Worm (Caenorhabditis elegans): ENCODE results near the gene sqv-2.

Gene sqv-2

DNA sequence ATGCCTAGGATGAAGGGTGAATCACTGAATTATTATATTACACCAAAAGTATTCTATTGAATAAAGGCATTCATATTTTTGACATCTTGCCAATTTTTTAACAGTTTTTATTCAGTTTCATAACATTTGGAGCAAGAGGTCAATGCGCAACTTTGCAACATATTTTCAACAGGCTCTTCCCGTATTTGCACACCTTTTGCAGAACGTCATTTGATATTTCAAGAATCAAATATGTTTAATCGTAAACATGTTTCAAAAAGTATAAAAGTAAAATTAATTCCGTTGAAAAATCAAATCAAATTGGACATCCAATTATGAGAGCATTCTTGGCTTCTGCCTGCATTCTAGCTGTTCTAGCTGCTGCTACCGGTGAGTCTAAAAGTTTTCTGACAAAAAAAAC lies 26.5 kb downstream of the sqv-2 start, which contains the start of gene Y110A2AL.2:
Gene Y110A2AL.2, plus strand, starts transcription at position 301 of the 400 bp plus-strand sequence.
- TF ChIP-seq sea-1 (GFP tag; conservative IDR thresholded peaks at IDR 0.05) = no peak
- TF ChIP-seq ets-7 (tag; optimal IDR thresholded peaks at IDR 0.05) = no peak
- no peak for TF ChIP-seq ceh-36 (tag; optimal IDR thresholded peaks at IDR 0.05)
- TF ChIP-seq hnd-1 (tag; optimal IDR thresholded peaks at IDR 0.05) = no peak
- TF ChIP-seq aly-1 (tag; optimal IDR thresholded peaks at IDR 0.05) = no peak

- no peak for TF ChIP-seq F13C5.2 (tag; optimal IDR thresholded peaks at IDR 0.05)
- TF ChIP-seq B0310.2 (tag; optimal IDR thresholded peaks at IDR 0.05) = no peak
- no peak for TF ChIP-seq hmbx-1 (tag; optimal IDR thresholded peaks at IDR 0.05)
- TF ChIP-seq tra-4 (tag; optimal IDR thresholded peaks at IDR 0.05) = no peak
- TF ChIP-seq pes-1 (GFP tag; IDR thresholded peaks at IDR 0.05) = no peak
- TF ChIP-seq ets-7 (tag; optimal IDR thresholded peaks at IDR 0.05) = no peak
- no peak for TF ChIP-seq tbx-37 (GFP tag; conservative IDR thresholded peaks at IDR 0.05)
- no peak for TF ChIP-seq scrt-1 (GFP tag; IDR thresholded peaks at IDR 0.05)
- no peak for TF ChIP-seq ceh-36 (tag; optimal IDR thresholded peaks at IDR 0.05)
- TF ChIP-seq hmg-4 (GFP tag; optimal IDR thresholded peaks at IDR 0.05) = no peak
- TF ChIP-seq aly-1 (tag; optimal IDR thresholded peaks at IDR 0.05) = no peak
- TF ChIP-seq ama-1 (optimal IDR thresholded peaks at IDR 0.05) = no peak
- no peak for TF ChIP-seq sea-1 (GFP tag; conservative IDR thresholded peaks at IDR 0.05)
- no peak for TF ChIP-seq ceh-13 (GFP tag; optimal IDR thresholded peaks at IDR 0.05)
- TF ChIP-seq tbx-11 (GFP tag; IDR thresholded peaks at IDR 0.05) = no peak
- no peak for TF ChIP-seq flt-1 (GFP tag; IDR thresholded peaks at IDR 0.05)
- TF ChIP-seq hnd-1 (tag; optimal IDR thresholded peaks at IDR 0.05) = no peak
Observed at ce11 chrII:2866541-2867124, 27.6 kb downstream of the sqv-2 start, which contains the start of the genes Y110A2AL.9 and Y110A2AL.3. Gene Y110A2AL.9, minus strand, starts transcription at chrII:2866641. Gene Y110A2AL.3, plus strand, starts transcription at chrII:2867074.

DNA sequence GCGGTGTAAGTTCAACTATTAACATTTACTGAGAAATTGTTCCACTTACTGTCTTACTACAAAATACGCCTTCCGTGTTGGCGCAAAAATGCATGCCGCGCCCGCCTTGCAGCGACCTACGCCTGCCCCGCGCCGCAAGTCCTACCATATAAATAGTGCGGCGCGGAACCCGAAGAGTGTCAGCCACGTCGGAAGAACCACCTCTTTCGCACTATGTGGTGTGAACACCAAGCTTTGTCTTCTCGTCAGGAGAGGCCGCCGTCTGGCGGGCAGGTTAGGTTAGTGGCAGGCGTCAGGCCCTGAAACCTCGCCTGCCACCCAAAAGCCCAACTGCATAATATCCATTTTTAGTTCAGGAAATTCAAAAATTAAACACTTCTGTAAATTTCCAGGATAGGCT lies 28.8 kb downstream of the sqv-2 start:
- no peak for TF ChIP-seq ama-1 (optimal IDR thresholded peaks at IDR 0.05)
- no peak for TF ChIP-seq tbx-37 (GFP tag; conservative IDR thresholded peaks at IDR 0.05)
- no peak for TF ChIP-seq ets-7 (tag; optimal IDR thresholded peaks at IDR 0.05)
- no peak for TF ChIP-seq flt-1 (GFP tag; IDR thresholded peaks at IDR 0.05)
- no peak for TF ChIP-seq hmbx-1 (tag; optimal IDR thresholded peaks at IDR 0.05)
- TF ChIP-seq pes-1 (GFP tag; IDR thresholded peaks at IDR 0.05) = no peak
- TF ChIP-seq B0310.2 (tag; optimal IDR thresholded peaks at IDR 0.05) = no peak

ce11 chrII:2864229-2864628 lies 30.0 kb downstream of the sqv-2 start, which contains the start of gene Y110A2AL.5:
Gene Y110A2AL.5, plus strand, starts transcription at chrII:2864529.
- no peak for TF ChIP-seq sea-1 (GFP tag; conservative IDR thresholded peaks at IDR 0.05)
- TF ChIP-seq ama-1 (optimal IDR thresholded peaks at IDR 0.05) = no peak
- no peak for TF ChIP-seq aly-1 (tag; optimal IDR thresholded peaks at IDR 0.05)
- TF ChIP-seq B0310.2 (tag; optimal IDR thresholded peaks at IDR 0.05) = no peak
- no peak for TF ChIP-seq flt-1 (GFP tag; IDR thresholded peaks at IDR 0.05)
- no peak for TF ChIP-seq hmbx-1 (tag; optimal IDR thresholded peaks at IDR 0.05)
- no peak for TF ChIP-seq tbx-37 (GFP tag; conservative IDR thresholded peaks at IDR 0.05)
- no peak for TF ChIP-seq F13C5.2 (tag; optimal IDR thresholded peaks at IDR 0.05)
- no peak for TF ChIP-seq hmg-4 (GFP tag; optimal IDR thresholded peaks at IDR 0.05)
- no peak for TF ChIP-seq ceh-36 (tag; optimal IDR thresholded peaks at IDR 0.05)
- TF ChIP-seq scrt-1 (GFP tag; IDR thresholded peaks at IDR 0.05) = no peak
- no peak for TF ChIP-seq tra-4 (tag; optimal IDR thresholded peaks at IDR 0.05)
- TF ChIP-seq ets-7 (tag; optimal IDR thresholded peaks at IDR 0.05) = no peak

DNA sequence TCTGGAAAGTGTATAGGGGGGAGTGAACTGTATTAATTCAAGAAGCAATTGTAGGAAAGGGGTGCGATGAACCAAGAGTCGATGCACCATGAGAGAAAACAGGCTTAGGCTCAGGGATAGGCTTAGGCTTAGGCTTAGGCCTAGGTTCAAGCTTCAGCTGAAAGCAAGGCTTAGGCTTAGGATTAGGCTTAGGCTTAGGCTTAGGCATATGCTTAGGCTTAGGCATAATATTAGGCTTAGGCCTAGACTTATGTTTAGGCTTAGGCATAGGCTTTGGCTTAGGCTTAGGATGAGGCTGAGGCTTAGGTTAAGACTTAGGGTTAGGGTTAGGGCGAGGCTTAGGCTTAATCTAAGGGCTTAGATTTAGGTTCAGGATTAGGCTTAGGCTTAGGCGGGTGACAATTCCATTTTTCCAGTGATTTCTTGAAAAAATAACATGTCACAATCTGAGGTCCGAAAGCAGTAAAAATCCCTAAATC lies 31.6 kb downstream of the sqv-2 start:
- TF ChIP-seq ets-7 (tag; optimal IDR thresholded peaks at IDR 0.05) = no peak
- TF ChIP-seq ceh-36 (tag; optimal IDR thresholded peaks at IDR 0.05) = peak; percentile 90

DNA sequence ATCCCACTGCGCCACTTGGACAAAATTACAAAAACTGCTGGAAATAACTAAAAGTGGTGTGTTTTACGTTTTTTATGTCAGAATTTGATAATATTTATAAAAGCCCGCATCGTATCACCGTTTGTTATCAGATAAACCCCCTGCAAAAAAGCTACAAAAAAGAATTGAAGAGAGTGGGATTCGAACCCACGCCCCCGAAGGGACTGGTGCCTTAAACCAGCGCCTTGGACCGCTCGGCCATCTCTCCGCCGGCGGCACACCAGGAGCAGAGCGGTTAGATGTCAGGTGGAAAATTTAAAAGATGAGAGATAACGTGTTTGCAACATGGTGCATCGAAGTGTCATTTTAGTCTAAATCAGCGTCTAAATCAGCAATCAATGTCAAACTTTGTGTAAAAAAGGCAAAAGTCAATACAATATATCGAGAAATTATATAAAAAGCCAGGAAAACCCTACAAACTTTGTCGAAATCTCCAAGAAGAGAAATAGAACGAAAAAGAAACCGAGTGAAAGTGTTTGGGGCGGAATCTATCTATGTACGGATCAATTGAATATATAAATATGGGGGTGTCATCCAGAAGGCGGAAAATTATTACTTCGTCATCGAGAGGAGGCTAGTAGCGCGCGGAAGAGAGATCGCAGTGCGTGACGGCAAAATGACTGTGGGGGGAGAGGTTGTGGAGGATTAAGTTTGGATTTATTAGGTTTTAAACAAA lies 32.7 kb downstream of the sqv-2 start:
- TF ChIP-seq ama-1 (optimal IDR thresholded peaks at IDR 0.05) (no peak), tbx-11 (GFP tag; IDR thresholded peaks at IDR 0.05) (peak; percentile 44; the same call in 1 of the 2 replicates), F13C5.2 (tag; optimal IDR thresholded peaks at IDR 0.05) (peak; percentile 37), ceh-13 (GFP tag; optimal IDR thresholded peaks at IDR 0.05) (no peak), pes-1 (GFP tag; IDR thresholded peaks at IDR 0.05) (0 out of 2 replicates have a peak, but pooled peaks have one; percentile 18)

DNA sequence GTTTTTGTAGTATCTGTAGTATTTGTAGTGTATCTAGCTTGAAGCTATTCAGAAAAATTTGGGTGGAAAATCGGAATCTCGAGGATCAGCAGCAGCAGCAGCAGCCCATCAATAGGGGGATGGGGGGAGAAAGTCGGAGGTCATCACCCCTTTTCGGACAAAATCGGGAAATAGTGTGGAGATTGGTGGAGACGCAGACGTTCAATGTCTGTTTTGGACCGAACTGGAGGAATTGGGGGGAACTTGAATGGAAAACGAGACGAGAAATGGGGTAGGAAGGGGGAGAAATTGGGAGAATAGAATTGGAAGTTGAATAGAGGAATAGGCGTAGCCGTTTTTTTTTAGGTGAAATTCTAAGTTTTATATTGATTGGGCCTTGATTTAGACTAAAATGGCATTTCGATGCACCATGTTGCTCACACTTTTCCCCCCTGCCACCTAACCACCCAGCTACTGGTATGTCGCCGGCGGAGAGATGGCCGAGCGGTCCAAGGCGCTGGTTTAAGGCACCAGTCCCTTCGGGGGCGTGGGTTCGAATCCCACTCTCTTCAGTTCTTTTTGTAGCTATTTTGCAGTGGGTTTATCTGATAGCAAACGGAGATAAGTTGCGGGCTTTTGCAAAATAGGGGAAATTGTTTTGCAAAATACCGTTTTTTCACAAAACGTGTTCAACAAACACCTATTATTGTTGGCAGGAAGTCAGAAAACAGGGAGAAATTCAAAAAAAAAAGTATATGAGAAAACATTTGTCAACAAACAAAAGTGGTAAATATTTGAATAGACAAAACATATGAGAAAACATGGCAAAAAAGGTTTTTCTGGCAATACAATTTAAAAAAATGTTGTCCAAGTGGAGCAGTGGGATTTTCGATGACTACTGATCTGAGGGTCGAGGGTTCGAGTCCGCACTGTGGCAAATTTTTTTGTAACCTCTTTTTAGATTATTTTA lies 34.0 kb downstream of the sqv-2 start:
- TF ChIP-seq scrt-1 (GFP tag; IDR thresholded peaks at IDR 0.05) (peak; percentile 69), ceh-13 (GFP tag; optimal IDR thresholded peaks at IDR 0.05) (peak; percentile 7), ceh-36 (tag; optimal IDR thresholded peaks at IDR 0.05) (no peak), hmg-4 (GFP tag; optimal IDR thresholded peaks at IDR 0.05) (peak; percentile 35), tbx-11 (GFP tag; IDR thresholded peaks at IDR 0.05) (0 out of 2 replicates have a peak, but pooled peaks have one; percentile 12), pes-1 (GFP tag; IDR thresholded peaks at IDR 0.05) (peak; percentile 64), B0310.2 (tag; optimal IDR thresholded peaks at IDR 0.05) (no peak), F13C5.2 (tag; optimal IDR thresholded peaks at IDR 0.05) (no peak), flt-1 (GFP tag; IDR thresholded peaks at IDR 0.05) (no peak), ets-7 (tag; optimal IDR thresholded peaks at IDR 0.05) (no peak), hmbx-1 (tag; optimal IDR thresholded peaks at IDR 0.05) (peak; percentile 1), aly-1 (tag; optimal IDR thresholded peaks at IDR 0.05) (peak; percentile 40)
